Worm (Caenorhabditis elegans): ENCODE results near the gene yju-2.

The yju-2 gene

ce11 chrIII:7162065-7162762 lies 21.9 kb upstream of the yju-2 start, which contains the start of the genes syf-2 and K04G7.1:
TSS of gene syf-2 (minus strand) at chrIII:7162115.
TSS of gene K04G7.1 (plus strand) at chrIII:7162712.
- TF ChIP-seq rec-8 (tag; optimal IDR thresholded peaks at IDR 0.05), result no peak
- TF ChIP-seq nhr-80 (tag; optimal IDR thresholded peaks at IDR 0.05), result peak; percentile 68
- TF ChIP-seq sea-2 (GFP tag; IDR thresholded peaks at IDR 0.05), result no peak
- peak; percentile 92 for TF ChIP-seq pha-4 (tag; optimal IDR thresholded peaks at IDR 0.05)
- no peak for TF ChIP-seq Y56A3A.18 (GFP tag; IDR thresholded peaks at IDR 0.05)
- no peak for TF ChIP-seq F22D6.2 (tag; optimal IDR thresholded peaks at IDR 0.05)
- TF ChIP-seq ceh-40 (GFP tag; IDR thresholded peaks at IDR 0.05), result no peak
- peak; percentile 71 for TF ChIP-seq tbp1 (GFP tag; optimal IDR thresholded peaks at IDR 0.05)
- TF ChIP-seq D2030.7 (GFP tag; IDR thresholded peaks at IDR 0.05), result peak; percentile 86
- peak; percentile 4 for TF ChIP-seq hrde-1 (tag; optimal IDR thresholded peaks at IDR 0.05; ENCODE audit: borderline replicate concordance)
- TF ChIP-seq ztf-26 (tag; optimal IDR thresholded peaks at IDR 0.05), result peak; percentile 51
- TF ChIP-seq K11D2.4 (GFP tag; IDR thresholded peaks at IDR 0.05), result peak; percentile 60; the same call in 1 of the 2 replicates
- peak; percentile 57 for TF ChIP-seq athp-1 (tag; optimal IDR thresholded peaks at IDR 0.05)
- no peak for TF ChIP-seq aptf-2 (GFP tag; conservative IDR thresholded peaks at IDR 0.05)
- no peak for TF ChIP-seq attf-6 (GFP tag; IDR thresholded peaks at IDR 0.05)
- no peak for TF ChIP-seq nhr-179 (tag; optimal IDR thresholded peaks at IDR 0.05)
- no peak for TF ChIP-seq ztf-3 (GFP tag; optimal IDR thresholded peaks at IDR 0.05)
- peak; percentile 78 for TF ChIP-seq Y53G8AR.9 (GFP tag; conservative IDR thresholded peaks at IDR 0.05)
- TF ChIP-seq egl-44 (GFP tag; IDR thresholded peaks at IDR 0.05), result no peak
- no peak for TF ChIP-seq ztf-28 (GFP tag; IDR thresholded peaks at IDR 0.05)
- peak; percentile 1 for TF ChIP-seq repo-1 (tag; optimal IDR thresholded peaks at IDR 0.05)
- no peak for TF ChIP-seq B0035.1 (tag; optimal IDR thresholded peaks at IDR 0.05)
- peak; percentile 73 for TF ChIP-seq hmg-1.2 (GFP tag; IDR thresholded peaks at IDR 0.05)
- TF ChIP-seq dox-1 (GFP tag; IDR thresholded peaks at IDR 0.05), result peak; percentile 95
- TF ChIP-seq ZK185.1 (tag; optimal IDR thresholded peaks at IDR 0.05; ENCODE audit: poor library complexity, severe bottlenecking), result peak; percentile 64
- no peak for TF ChIP-seq ccch-3 (GFP tag; optimal IDR thresholded peaks at IDR 0.05)
- TF ChIP-seq ekl-4 (GFP tag; IDR thresholded peaks at IDR 0.05), result peak; percentile 94
- TF ChIP-seq ceh-27 (GFP tag; optimal IDR thresholded peaks at IDR 0.05), result peak; percentile 69
- TF ChIP-seq snpc-4 (GFP tag; optimal IDR thresholded peaks at IDR 0.05), result peak; percentile 77
- peak; percentile 50 to 81 (median 66) for TF ChIP-seq snpc-4 (tag; optimal IDR thresholded peaks at IDR 0.05)
- peak; percentile 52 for TF ChIP-seq snpc-3.4 (tag; optimal IDR thresholded peaks at IDR 0.05)
- no peak for TF ChIP-seq nfya-1 (tag; optimal IDR thresholded peaks at IDR 0.05; ENCODE audit: borderline replicate concordance, insufficient read depth)
- TF ChIP-seq Y67H2A.10 (GFP tag; conservative IDR thresholded peaks at IDR 0.05), result no peak
- TF ChIP-seq dpl-1 (GFP tag; optimal IDR thresholded peaks at IDR 0.05), result peak; percentile 77
- TF ChIP-seq madf-10 (tag; optimal IDR thresholded peaks at IDR 0.05), result peak; percentile 48
- no peak for TF ChIP-seq fkh-3 (tag; optimal IDR thresholded peaks at IDR 0.05)
- no peak for TF ChIP-seq hmg-20 (GFP tag; IDR thresholded peaks at IDR 0.05)
- peak; percentile 93 for TF ChIP-seq mcd-1 (GFP tag; IDR thresholded peaks at IDR 0.05)
- no peak for TF ChIP-seq T26A5.8 (tag; optimal IDR thresholded peaks at IDR 0.05)
- no peak for TF ChIP-seq akir-1 (GFP tag; optimal IDR thresholded peaks at IDR 0.05)
- TF ChIP-seq F57A8.1 (GFP tag; optimal IDR thresholded peaks at IDR 0.05), result no peak
- no peak for TF ChIP-seq mxl-1 (tag; optimal IDR thresholded peaks at IDR 0.05)
- peak; percentile 39 to 93 (median 45) for TF ChIP-seq lin-35 (GFP tag; optimal IDR thresholded peaks at IDR 0.05)
- TF ChIP-seq bed-1 (GFP tag; IDR thresholded peaks at IDR 0.05), result no peak
- TF ChIP-seq C06A6.2 (GFP tag; conservative IDR thresholded peaks at IDR 0.05), result peak; percentile 73; the same call in 1 of the 2 replicates
- TF ChIP-seq hlh-26 (GFP tag; conservative IDR thresholded peaks at IDR 0.05), result no peak
- TF ChIP-seq attf-3 (GFP tag; conservative IDR thresholded peaks at IDR 0.05), result peak; percentile 79
- peak; percentile 32 for TF ChIP-seq him-1 (tag; optimal IDR thresholded peaks at IDR 0.05)
